Worm (Caenorhabditis elegans) whole organism, L1 larva: ENCODE data around the gene gst-39.

ENCODE experiments used
- F16B12.6 ChIP-seq: fragments of 150-350 bp; optimal IDR thresholded peaks from 2 replicates; lab custom pipeline; 2014; ENCODE audit warnings: missing biosample characterization, missing genetic modification characterization
- ama-1 ChIP-seq: fragments of 150-350 bp; optimal IDR thresholded peaks from 2 replicates; lab custom pipeline; 2014
- blmp-1 ChIP-seq: fragments of 150-350 bp; optimal IDR thresholded peaks from 2 replicates; lab custom pipeline; 2014; ENCODE audit warnings: missing biosample characterization, missing genetic modification characterization
- egl-27 ChIP-seq, 2 experiments: fragments of 150-350 bp in 1 of 2; sonication (generic microtip); optimal IDR thresholded peaks; 3 replicates each; lab custom pipeline; 2017 to 2018; ENCODE audit warnings: missing biosample characterization in 2 of 2, missing genetic modification characterization in 2 of 2, missing genetic modification reagents in 2 of 2
- elt-3 ChIP-seq, 6 experiments: fragments of 150-350 bp in 1 of 6; sonication (generic microtip); optimal IDR thresholded peaks; 2 replicates each; lab custom pipeline; 2017 to 2018; ENCODE audit warnings: missing biosample characterization in 6 of 6, missing genetic modification characterization in 6 of 6, inconsistent platforms in 1 of 6
- fos-1 ChIP-seq: fragments of 150-350 bp; optimal IDR thresholded peaks from 2 replicates; lab custom pipeline; 2014; ENCODE audit warnings: missing biosample characterization, missing genetic modification characterization
- isw-1 ChIP-seq: fragments of 200-800 bp; sonication (Bioruptor generic); IDR thresholded peaks from 2 replicates; pipeline ENCODE4 v1.3.6; 2022; ENCODE audit warnings: missing genetic modification characterization, missing compliant biosample characterization
- nhr-11 ChIP-seq: fragments of 150-350 bp; optimal IDR thresholded peaks from 2 replicates; lab custom pipeline; 2014; ENCODE audit warnings: missing biosample characterization, missing genetic modification characterization
- pag-3 ChIP-seq: sonication (generic microtip); optimal IDR thresholded peaks from 2 replicates; lab custom pipeline; 2017; ENCODE audit warnings: missing genetic modification characterization, mild to moderate bottlenecking, missing compliant biosample characterization, antibody characterized with exemption, borderline replicate concordance; ENCODE audit not compliant: insufficient read depth
- pqm-1 ChIP-seq: sonication (generic microtip); optimal IDR thresholded peaks from 3 replicates; lab custom pipeline; 2017; ENCODE audit warnings: missing biosample characterization, missing genetic modification characterization
- snpc-4 ChIP-seq: fragments of 150-350 bp; optimal IDR thresholded peaks from 2 replicates; lab custom pipeline; 2014; ENCODE audit warnings: missing biosample characterization, missing genetic modification characterization
- unc-62 ChIP-seq: fragments of 150-350 bp; optimal IDR thresholded peaks from 2 replicates; lab custom pipeline; 2014; ENCODE audit warnings: missing biosample characterization, missing genetic modification reagents, missing genetic modification characterization
- zag-1 ChIP-seq: fragments of 150-350 bp; optimal IDR thresholded peaks from 2 replicates; lab custom pipeline; 2014; ENCODE audit warnings: missing biosample characterization, missing genetic modification characterization
- ztf-11 ChIP-seq, 2 experiments: sonication (generic microtip); optimal IDR thresholded peaks; 2 replicates each; lab custom pipeline; 2016 to 2017; ENCODE audit warnings: missing genetic modification characterization in 2 of 2, missing biosample characterization in 1 of 2, missing compliant biosample characterization in 1 of 2

DNA sequence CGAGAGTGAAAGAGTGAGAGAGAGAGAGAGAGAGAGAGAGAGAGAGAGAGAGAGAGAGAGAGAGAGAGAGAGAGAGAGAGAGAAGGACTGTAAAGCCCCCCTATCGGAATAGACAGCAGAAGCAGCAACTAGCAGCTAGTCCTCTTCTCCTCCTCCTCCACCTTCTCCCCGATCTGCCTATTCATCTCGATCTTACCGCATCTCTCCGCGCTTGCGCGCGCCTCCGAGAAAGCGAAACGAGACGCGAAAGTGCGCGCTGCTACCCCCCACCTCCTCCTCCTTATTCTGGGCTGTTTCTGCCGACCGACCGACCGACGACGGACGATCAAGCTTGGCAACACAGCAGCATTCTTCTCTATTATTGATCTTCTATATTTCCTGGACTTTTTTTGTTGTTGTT lies 46.2 kb upstream of the gst-39 start:
- TF ChIP-seq blmp-1 (peak; percentile 94), F16B12.6 (tag; lab: Kevin White, UChicago) (no peak), isw-1 (no peak), nhr-11 (tag; lab: Kevin White, UChicago) (no peak), unc-62 (no peak), ama-1 (no peak), ztf-11 (tag; optimal IDR thresholded peaks at IDR 0.05; lab: Kevin White, UChicago) (no peak), fos-1 (tag; lab: Kevin White, UChicago) (no peak), elt-3 (tag; optimal IDR thresholded peaks at IDR 0.05; lab: Kevin White, UChicago) (no peak), pqm-1 (tag; lab: Kevin White, UChicago) (no peak), egl-27 (tag; optimal IDR thresholded peaks at IDR 0.05; lab: Kevin White, UChicago) (no peak), pag-3 (tag; lab: Kevin White, UChicago) (no peak), snpc-4 (no peak), zag-1 (tag; lab: Kevin White, UChicago) (no peak)
